Worm (Caenorhabditis elegans): ENCODE results near the gene sftd-3.

Gene sftd-3

DNA sequence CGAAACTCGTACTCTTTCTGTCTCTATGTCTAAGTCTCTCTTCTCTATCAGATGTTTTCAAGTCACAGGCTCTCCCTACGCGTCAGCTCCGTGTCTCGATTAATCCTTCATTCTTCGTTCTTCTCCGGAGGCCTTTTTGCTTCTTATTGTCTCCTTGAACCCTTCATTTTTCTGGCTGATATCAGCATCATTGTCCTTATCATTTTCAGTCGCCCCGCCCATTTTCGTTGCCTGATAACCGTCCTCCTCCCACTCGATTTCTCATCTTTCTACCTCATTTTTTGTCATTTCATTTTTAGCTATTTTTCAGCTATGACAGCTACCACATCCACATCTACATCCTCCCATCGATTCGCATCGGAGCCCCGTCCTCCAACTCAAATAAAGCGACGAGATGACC, 41.8 kb downstream of the sftd-3 start, which contains the start of gene B0457.6:
Gene B0457.6 (plus strand): TSS at position 284 of the 400 bp plus-strand sequence.
- TF ChIP-seq nhr-77 (tag; optimal IDR thresholded peaks at IDR 0.05): no peak
- no peak for TF ChIP-seq zag-1 (tag; optimal IDR thresholded peaks at IDR 0.05)
- TF ChIP-seq nhr-12 (tag; optimal IDR thresholded peaks at IDR 0.05): no peak
- no peak for TF ChIP-seq ama-1 (optimal IDR thresholded peaks at IDR 0.05)
- peak; percentile 36 for TF ChIP-seq hmg-11 (tag; optimal IDR thresholded peaks at IDR 0.05)
- TF ChIP-seq elt-3 (tag; optimal IDR thresholded peaks at IDR 0.05): no peak
- TF ChIP-seq lsy-12 (tag; optimal IDR thresholded peaks at IDR 0.05): no peak
- no peak for TF ChIP-seq egl-5 (tag; optimal IDR thresholded peaks at IDR 0.05)
- TF ChIP-seq nhr-237 (tag; optimal IDR thresholded peaks at IDR 0.05): no peak
- TF ChIP-seq snpc-4 (tag; optimal IDR thresholded peaks at IDR 0.05): no peak
- TF ChIP-seq elt-1 (tag; optimal IDR thresholded peaks at IDR 0.05): no peak
- no peak for TF ChIP-seq nhr-43 (tag; optimal IDR thresholded peaks at IDR 0.05; ENCODE audit: poor library complexity, severe bottlenecking)
- no peak for TF ChIP-seq mdl-1 (tag; optimal IDR thresholded peaks at IDR 0.05)
- TF ChIP-seq fkh-2 (tag; optimal IDR thresholded peaks at IDR 0.05): no peak
- TF ChIP-seq fos-1 (tag; optimal IDR thresholded peaks at IDR 0.05): no peak
- peak; percentile 45 for TF ChIP-seq nfya-1 (tag; optimal IDR thresholded peaks at IDR 0.05; ENCODE audit: insufficient read depth)
- TF ChIP-seq R02D3.7 (tag; optimal IDR thresholded peaks at IDR 0.05): no peak
- TF ChIP-seq nhr-28 (tag; optimal IDR thresholded peaks at IDR 0.05): no peak
- no peak for TF ChIP-seq ceh-28 (tag; optimal IDR thresholded peaks at IDR 0.05)
- peak; percentile 70 for TF ChIP-seq pqm-1 (tag; optimal IDR thresholded peaks at IDR 0.05)
- peak; percentile 77 for TF ChIP-seq elt-2 (tag; optimal IDR thresholded peaks at IDR 0.05)
- no peak for TF ChIP-seq eor-1 (tag; optimal IDR thresholded peaks at IDR 0.05)
- peak; percentile 43 for TF ChIP-seq lin-39 (tag; optimal IDR thresholded peaks at IDR 0.05)
- TF ChIP-seq ceh-9 (tag; optimal IDR thresholded peaks at IDR 0.05): no peak

- TF ChIP-seq pha-4 (tag; optimal IDR thresholded peaks at IDR 0.05): no peak
- TF ChIP-seq nhr-237 (tag; optimal IDR thresholded peaks at IDR 0.05): no peak
Measured at ce11 chrII:8921456-8921855, 42.5 kb downstream of the sftd-3 start.

DNA sequence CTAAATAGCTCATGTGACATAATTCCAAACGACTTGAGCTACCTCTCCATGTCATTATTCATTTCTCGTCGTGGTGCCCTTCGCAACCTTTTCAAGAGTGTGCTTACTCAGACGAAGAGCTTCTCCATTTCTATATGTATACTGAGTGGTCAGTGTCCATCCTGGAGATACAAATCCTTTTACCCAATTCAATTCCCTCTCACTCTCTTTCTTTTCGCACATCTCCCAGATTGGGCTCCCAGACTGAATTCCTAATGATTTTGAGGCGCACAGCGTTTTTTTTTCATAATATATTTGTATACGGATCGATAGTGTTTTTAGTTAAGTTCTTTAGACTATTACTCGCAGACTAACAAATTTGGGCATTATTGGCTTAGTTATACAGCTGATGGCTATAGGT, 43.0 kb downstream of the sftd-3 start:
- TF ChIP-seq ceh-9 (tag; optimal IDR thresholded peaks at IDR 0.05) (no peak), nhr-67 (tag; optimal IDR thresholded peaks at IDR 0.05) (no peak), ztf-4 (tag; optimal IDR thresholded peaks at IDR 0.05) (no peak), hmg-11 (tag; optimal IDR thresholded peaks at IDR 0.05) (no peak), elt-1 (tag; optimal IDR thresholded peaks at IDR 0.05) (no peak), elt-3 (tag; optimal IDR thresholded peaks at IDR 0.05) (no peak), nhr-237 (tag; optimal IDR thresholded peaks at IDR 0.05) (no peak), nhr-76 (tag; optimal IDR thresholded peaks at IDR 0.05) (no peak), nhr-23 (tag; optimal IDR thresholded peaks at IDR 0.05) (no peak), pqm-1 (tag; optimal IDR thresholded peaks at IDR 0.05) (no peak), nhr-43 (tag; optimal IDR thresholded peaks at IDR 0.05; ENCODE audit: poor library complexity, severe bottlenecking) (no peak), lin-15B (tag; optimal IDR thresholded peaks at IDR 0.05) (no peak), tbx-2 (tag; optimal IDR thresholded peaks at IDR 0.05) (no peak), aly-2 (tag; optimal IDR thresholded peaks at IDR 0.05) (no peak)

DNA sequence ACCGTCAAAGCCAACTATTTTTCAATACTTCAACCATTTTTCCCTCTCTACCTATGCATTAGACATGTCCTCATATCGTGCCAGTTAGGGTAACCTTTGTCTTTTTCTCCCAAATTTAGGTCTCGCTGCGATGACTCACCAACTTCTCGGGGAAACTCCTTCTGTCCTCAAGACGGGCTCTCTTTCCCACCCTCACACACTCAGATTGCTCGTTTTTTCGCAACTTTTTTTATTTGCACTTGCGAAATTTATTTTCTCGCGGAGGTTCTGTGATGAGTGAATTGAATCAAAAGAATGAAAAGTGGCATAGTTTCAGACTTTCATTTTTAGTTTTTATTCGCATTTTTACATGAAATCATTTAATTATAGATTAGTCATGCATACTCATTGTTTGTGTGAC, 43.6 kb downstream of the sftd-3 start:
- TF ChIP-seq nhr-77 (tag; optimal IDR thresholded peaks at IDR 0.05): no peak
- no peak for TF ChIP-seq nhr-237 (tag; optimal IDR thresholded peaks at IDR 0.05)
- TF ChIP-seq pha-4 (tag; optimal IDR thresholded peaks at IDR 0.05): peak; percentile 27
- TF ChIP-seq nhr-76 (tag; optimal IDR thresholded peaks at IDR 0.05): no peak

ce11 chrII:8917339-8917738, 46.6 kb downstream of the sftd-3 start:
- TF ChIP-seq ztf-11 (tag; optimal IDR thresholded peaks at IDR 0.05) (no peak), fos-1 (tag; optimal IDR thresholded peaks at IDR 0.05) (no peak), ama-1 (optimal IDR thresholded peaks at IDR 0.05) (no peak), pqm-1 (tag; optimal IDR thresholded peaks at IDR 0.05) (peak; percentile 1), hmg-11 (tag; optimal IDR thresholded peaks at IDR 0.05) (no peak), nhr-76 (tag; optimal IDR thresholded peaks at IDR 0.05) (no peak), ZK546.5 (tag; optimal IDR thresholded peaks at IDR 0.05) (no peak), mdl-1 (tag; optimal IDR thresholded peaks at IDR 0.05) (no peak), sea-2 (GFP tag; optimal IDR thresholded peaks at IDR 0.05) (no peak), skn-1 (tag; optimal IDR thresholded peaks at IDR 0.05) (no peak), elt-2 (tag; optimal IDR thresholded peaks at IDR 0.05) (peak; percentile 54), nhr-237 (tag; optimal IDR thresholded peaks at IDR 0.05) (no peak), nhr-12 (tag; optimal IDR thresholded peaks at IDR 0.05) (no peak), ceh-28 (tag; optimal IDR thresholded peaks at IDR 0.05) (no peak), lin-39 (tag; optimal IDR thresholded peaks at IDR 0.05) (no peak), pha-4 (tag; optimal IDR thresholded peaks at IDR 0.05) (peak; percentile 27), nhr-77 (tag; optimal IDR thresholded peaks at IDR 0.05) (no peak)
